Fruit fly (Drosophila melanogaster) ovary, adult (tissue): ENCODE measurements around the gene Dbp73D.

Source experiments
- CG17801 ChIP-seq: fragments of 200-800 bp; optimal IDR thresholded peaks from 2 replicates; lab custom pipeline; 2019; ENCODE audit warnings: missing biosample characterization, mild to moderate bottlenecking, missing genetic modification characterization, moderate library complexity; ENCODE audit not compliant: partially characterized antibody

Dbp73D gene

dm6 chr3L:16695076-16695847 lies 35.4 kb downstream of the Dbp73D start:
- no peak for TF ChIP-seq CG17801 (GFP tag; lab: Kevin White, UChicago)

dm6 chr3L:16693844-16694243 lies 36.8 kb downstream of the Dbp73D start:
- TF ChIP-seq CG17801 (GFP tag; lab: Kevin White, UChicago), result no peak

dm6 chr3L:16690055-16690454 lies 40.6 kb downstream of the Dbp73D start:
- TF ChIP-seq CG17801 (GFP tag; lab: Kevin White, UChicago), result no peak

- no peak for TF ChIP-seq CG17801 (GFP tag; lab: Kevin White, UChicago)
These were observed 41.1 kb downstream of the Dbp73D start for dm6 chr3L:16689491-16689890.

- TF ChIP-seq CG17801 (GFP tag; lab: Kevin White, UChicago), result no peak
These were observed 47.6 kb downstream of the Dbp73D start for dm6 chr3L:16683007-16683406.

- TF ChIP-seq CG17801 (GFP tag; lab: Kevin White, UChicago), result peak; percentile 39
These were observed 48.2 kb downstream of the Dbp73D start for dm6 chr3L:16682371-16682770.

dm6 chr3L:16679492-16680120 lies 51.0 kb downstream of the Dbp73D start:
- no peak for TF ChIP-seq CG17801 (GFP tag; lab: Kevin White, UChicago)
